Worm (Caenorhabditis elegans) whole organism, midembryonic: ENCODE data around the gene Y39A3B.1.

Source experiments
- T22C8.4 ChIP-seq: fragments of 200-800 bp; sonication (Bioruptor generic); IDR thresholded peaks from 2 replicates; pipeline ENCODE4 v1.3.6; 2022; ENCODE audit warnings: missing genetic modification characterization, missing compliant biosample characterization
- cog-1 ChIP-seq: sonication (generic microtip); optimal IDR thresholded peaks from 2 replicates; lab custom pipeline; 2016; ENCODE audit warnings: missing genetic modification characterization, missing compliant biosample characterization
- flt-1 ChIP-seq: fragments of 200-800 bp; sonication (Bioruptor generic); IDR thresholded peaks from 2 replicates; pipeline ENCODE4 v1.3.6; 2022; ENCODE audit warnings: missing genetic modification characterization, missing compliant biosample characterization
- klf-2 ChIP-seq: fragments of 200-800 bp; sonication (Bioruptor generic); conservative IDR thresholded peaks from 2 replicates; pipeline ENCODE4 v1.3.6; 2022; ENCODE audit warnings: missing genetic modification reagents, missing genetic modification characterization, missing compliant biosample characterization
- med-1 ChIP-seq: sonication (generic microtip); optimal IDR thresholded peaks from 2 replicates; lab custom pipeline; 2017; ENCODE audit warnings: missing genetic modification characterization, mild to moderate bottlenecking, missing compliant biosample characterization, antibody characterized with exemption, missing genetic modification reagents; ENCODE audit not compliant: insufficient read depth
- ref-1 ChIP-seq: fragments of 200-800 bp; sonication (Bioruptor generic); conservative IDR thresholded peaks from 2 replicates; pipeline ENCODE4 v1.3.6; 2022; ENCODE audit warnings: missing genetic modification reagents, missing genetic modification characterization, missing compliant biosample characterization
- tab-1 ChIP-seq: fragments of 200-800 bp; sonication (Bioruptor generic); IDR thresholded peaks from 2 replicates; pipeline ENCODE4 v1.3.6; 2022; ENCODE audit warnings: missing genetic modification characterization, missing compliant biosample characterization
- ztf-23 ChIP-seq: fragments of 200-800 bp; sonication (Bioruptor generic); IDR thresholded peaks from 2 replicates; pipeline ENCODE4 v1.3.6; 2022; ENCODE audit warnings: missing genetic modification reagents, missing genetic modification characterization, missing compliant biosample characterization
- ztf-29 ChIP-seq: fragments of 200-800 bp; sonication (Bioruptor generic); IDR thresholded peaks from 2 replicates; pipeline ENCODE4 v1.3.6; 2022; ENCODE audit warnings: missing genetic modification reagents, missing genetic modification characterization, missing compliant biosample characterization

Gene Y39A3B.1

DNA sequence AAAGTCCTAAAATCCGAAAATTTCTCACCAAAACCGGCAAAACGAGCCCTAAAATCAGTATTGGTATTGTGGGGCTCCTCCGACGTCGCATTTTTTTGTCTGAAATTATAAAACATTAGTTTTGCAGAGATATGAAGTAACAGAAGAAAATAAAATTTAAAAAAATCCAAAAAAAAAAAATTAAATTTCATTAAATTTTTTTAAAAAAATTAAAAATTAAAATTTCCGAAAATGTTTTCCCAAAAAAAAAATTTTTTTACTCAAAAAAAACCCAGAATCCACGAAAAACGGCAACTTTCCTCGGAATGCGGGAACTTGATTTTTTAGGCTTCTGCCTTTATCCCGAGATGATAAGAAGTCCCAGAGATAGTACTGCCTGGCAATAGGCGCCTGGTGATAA, 42.1 kb downstream of the Y39A3B.1 start, which contains the start of gene dpy-1:
Gene dpy-1 (minus strand): TSS at position 101 of the 400 bp plus-strand sequence.
- TF ChIP-seq ref-1 (GFP tag; lab: Robert Waterston, UW) (no peak), cog-1 (tag; lab: Kevin White, UChicago) (no peak), T22C8.4 (no peak), flt-1 (GFP tag; lab: Robert Waterston, UW) (no peak), med-1 (GFP tag; lab: Kevin White, UChicago) (no peak), ztf-29 (GFP tag; lab: Robert Waterston, UW) (no peak), ztf-23 (GFP tag; lab: Robert Waterston, UW) (no peak), klf-2 (GFP tag; lab: Robert Waterston, UW) (no peak), tab-1 (GFP tag; lab: Robert Waterston, UW) (no peak)

- no peak for TF ChIP-seq tab-1 (GFP tag; lab: Robert Waterston, UW)
- TF ChIP-seq med-1 (GFP tag; lab: Kevin White, UChicago), result no peak
- TF ChIP-seq flt-1 (GFP tag; lab: Robert Waterston, UW), result no peak
- no peak for TF ChIP-seq ztf-29 (GFP tag; lab: Robert Waterston, UW)
- TF ChIP-seq T22C8.4, result no peak
- TF ChIP-seq cog-1 (tag; lab: Kevin White, UChicago), result no peak
- TF ChIP-seq ref-1 (GFP tag; lab: Robert Waterston, UW), result no peak
- no peak for TF ChIP-seq klf-2 (GFP tag; lab: Robert Waterston, UW)
- TF ChIP-seq ztf-23 (GFP tag; lab: Robert Waterston, UW), result no peak
These were observed 44.0 kb downstream of the Y39A3B.1 start for ce11 chrIII:2049825-2050224.

DNA sequence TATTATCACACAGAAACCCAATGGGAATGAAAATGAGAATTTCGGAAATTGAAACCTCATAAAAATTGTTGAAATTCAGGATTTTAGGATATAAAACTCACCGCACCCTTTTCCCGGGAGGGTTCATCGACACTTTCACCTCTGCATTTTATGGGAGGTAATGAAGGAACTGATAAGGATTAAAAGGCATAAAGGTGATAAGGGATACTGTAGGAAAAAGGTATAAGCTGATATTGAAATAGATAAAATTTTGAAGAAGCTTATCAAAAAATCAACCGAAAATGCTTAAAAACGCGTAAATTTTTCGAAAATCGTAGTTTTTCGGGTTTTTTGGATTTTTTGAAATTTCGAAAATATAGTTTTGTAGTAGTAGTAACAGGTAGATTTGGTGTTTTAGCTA, 44.7 kb downstream of the Y39A3B.1 start:
- TF ChIP-seq cog-1 (tag; lab: Kevin White, UChicago), result no peak
- no peak for TF ChIP-seq med-1 (GFP tag; lab: Kevin White, UChicago)
- no peak for TF ChIP-seq T22C8.4
- TF ChIP-seq ztf-29 (GFP tag; lab: Robert Waterston, UW), result no peak
- no peak for TF ChIP-seq flt-1 (GFP tag; lab: Robert Waterston, UW)
- TF ChIP-seq tab-1 (GFP tag; lab: Robert Waterston, UW), result no peak
- no peak for TF ChIP-seq ref-1 (GFP tag; lab: Robert Waterston, UW)
- TF ChIP-seq klf-2 (GFP tag; lab: Robert Waterston, UW), result no peak
- no peak for TF ChIP-seq ztf-23 (GFP tag; lab: Robert Waterston, UW)

DNA sequence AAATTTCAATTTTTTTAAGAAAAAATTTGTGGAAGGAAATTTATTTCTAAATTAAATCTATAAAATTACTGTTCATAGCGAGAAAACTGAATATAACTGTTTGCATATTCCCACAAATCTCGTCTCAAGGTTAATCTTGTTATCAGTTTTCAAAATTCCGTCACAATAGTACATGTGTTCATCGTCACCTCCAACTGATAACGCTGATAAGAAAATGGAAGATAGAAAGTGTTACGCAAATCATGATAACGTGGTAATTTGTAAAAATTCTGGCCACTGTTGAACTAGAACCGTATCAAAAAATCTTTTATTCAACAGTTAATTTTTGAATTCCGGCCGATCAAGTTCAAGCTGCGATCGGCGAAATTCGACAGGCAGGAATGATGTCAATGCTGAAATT, 47.6 kb downstream of the Y39A3B.1 start:
- TF ChIP-seq med-1 (GFP tag; lab: Kevin White, UChicago), result no peak
- no peak for TF ChIP-seq klf-2 (GFP tag; lab: Robert Waterston, UW)
- TF ChIP-seq tab-1 (GFP tag; lab: Robert Waterston, UW), result no peak
- TF ChIP-seq flt-1 (GFP tag; lab: Robert Waterston, UW), result no peak
- no peak for TF ChIP-seq ref-1 (GFP tag; lab: Robert Waterston, UW)
- no peak for TF ChIP-seq ztf-29 (GFP tag; lab: Robert Waterston, UW)
- TF ChIP-seq ztf-23 (GFP tag; lab: Robert Waterston, UW), result no peak
- no peak for TF ChIP-seq T22C8.4

ce11 chrIII:2054084-2054483, 48.3 kb downstream of the Y39A3B.1 start, which contains the start of gene M01E10.3:
TSS of gene M01E10.3 (minus strand) at chrIII:2054184.
- TF ChIP-seq cog-1 (tag; lab: Kevin White, UChicago) (no peak), ztf-29 (GFP tag; lab: Robert Waterston, UW) (no peak)

DNA sequence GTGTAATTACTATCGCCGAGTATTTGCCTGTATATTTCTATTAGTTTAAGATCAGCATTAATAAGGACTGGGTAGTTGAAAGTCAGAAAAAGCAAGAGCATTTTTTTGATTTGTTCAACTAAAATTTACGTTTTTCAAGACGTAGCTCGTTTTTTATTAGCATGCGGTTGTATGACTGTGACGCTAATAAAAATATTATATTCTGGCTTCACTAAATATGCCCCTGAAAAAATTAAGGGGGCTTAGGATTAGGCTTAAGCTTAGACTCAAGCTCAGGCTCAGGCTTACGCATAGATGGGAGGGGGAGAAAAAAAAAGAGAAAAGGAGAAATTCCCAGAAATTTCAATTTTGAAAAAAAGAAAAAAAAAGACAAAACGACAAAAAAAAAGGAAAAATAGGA, 51.7 kb downstream of the Y39A3B.1 start, which contains the start of gene Y39A3A.2:
Gene Y39A3A.2 (minus strand): TSS at position 101 of the 400 bp plus-strand sequence.
- TF ChIP-seq klf-2 (GFP tag; lab: Robert Waterston, UW), result no peak
- no peak for TF ChIP-seq ref-1 (GFP tag; lab: Robert Waterston, UW)
- TF ChIP-seq cog-1 (tag; lab: Kevin White, UChicago), result no peak
- TF ChIP-seq ztf-23 (GFP tag; lab: Robert Waterston, UW), result no peak
- TF ChIP-seq med-1 (GFP tag; lab: Kevin White, UChicago), result no peak
- no peak for TF ChIP-seq ztf-29 (GFP tag; lab: Robert Waterston, UW)
